Fruit fly (Drosophila melanogaster) whole organism, embryonic: ENCODE measurements around the gene CG11768.

Experiments
- BEAF-32 ChIP-seq: fragments of 200-800 bp; sonication (Bioruptor generic); optimal IDR thresholded peaks from 3 replicates; lab custom pipeline; 2017; ENCODE audit warnings: missing biosample characterization, missing genetic modification characterization, mild to moderate bottlenecking, moderate library complexity, missing genetic modification reagents
- CG10209 ChIP-seq: fragments of 200-800 bp; sonication (Bioruptor generic); optimal IDR thresholded peaks from 3 replicates; lab custom pipeline; 2017; ENCODE audit warnings: missing biosample characterization, mild to moderate bottlenecking, missing genetic modification characterization, missing genetic modification reagents
- CG11085 ChIP-seq: fragments of 200-800 bp; sonication (Bioruptor generic); IDR thresholded peaks from 2 replicates; pipeline ENCODE4 v1.3.6; 2022; ENCODE audit warnings: missing biosample characterization, missing genetic modification characterization
- CG11456 ChIP-seq: fragments of 200-800 bp; sonication (Bioruptor generic); IDR thresholded peaks from 3 replicates; pipeline ENCODE4 v1.3.6; 2022; ENCODE audit warnings: missing biosample characterization, missing genetic modification characterization
- CG11695 ChIP-seq: fragments of 200-800 bp; sonication (Bioruptor generic); IDR thresholded peaks from 3 replicates; pipeline ENCODE4 v1.3.6; 2022; ENCODE audit warnings: missing biosample characterization, missing genetic modification characterization
- CG12219 ChIP-seq: fragments of 200-800 bp; sonication (Bioruptor generic); optimal IDR thresholded peaks from 3 replicates; lab custom pipeline; 2018; ENCODE audit warnings: missing biosample characterization, mild to moderate bottlenecking, missing genetic modification characterization
- CG12236 ChIP-seq: fragments of 200-800 bp; sonication (Bioruptor generic); optimal IDR thresholded peaks from 2 replicates; lab custom pipeline; 2016; ENCODE audit warnings: missing biosample characterization, missing genetic modification characterization
- CG12942 ChIP-seq: fragments of 200-800 bp; sonication (Bioruptor generic); optimal IDR thresholded peaks from 3 replicates; lab custom pipeline; 2016; ENCODE audit warnings: missing biosample characterization, missing genetic modification characterization
- CG13775 ChIP-seq: fragments of 200-800 bp; sonication (Bioruptor generic); optimal IDR thresholded peaks from 3 replicates; lab custom pipeline; 2017; ENCODE audit warnings: missing biosample characterization, mild to moderate bottlenecking, missing genetic modification characterization
- CG14710 ChIP-seq: fragments of 200-800 bp; sonication (Bioruptor generic); optimal IDR thresholded peaks from 3 replicates; lab custom pipeline; 2019; ENCODE audit warnings: missing biosample characterization, mild to moderate bottlenecking, missing genetic modification characterization, moderate library complexity
- CG1602 ChIP-seq: fragments of 200-800 bp; sonication (Bioruptor generic); optimal IDR thresholded peaks from 3 replicates; lab custom pipeline; 2016; ENCODE audit warnings: missing biosample characterization, missing genetic modification characterization
- CG18011 ChIP-seq: fragments of 200-800 bp; sonication (Bioruptor generic); optimal IDR thresholded peaks from 2 replicates; lab custom pipeline; 2017; ENCODE audit warnings: missing biosample characterization, missing genetic modification characterization, mild to moderate bottlenecking, moderate library complexity, missing genotype
- CG2116 ChIP-seq: fragments of 200-800 bp; sonication (Bioruptor generic); optimal IDR thresholded peaks from 3 replicates; lab custom pipeline; 2018; ENCODE audit warnings: missing biosample characterization, mild to moderate bottlenecking, missing genetic modification characterization
- CG2678 ChIP-seq: fragments of 200-800 bp; sonication (Bioruptor generic); optimal IDR thresholded peaks from 3 replicates; lab custom pipeline; 2019; ENCODE audit warnings: missing biosample characterization, mild to moderate bottlenecking, missing genetic modification characterization, moderate library complexity
- CG30403 ChIP-seq: fragments of 200-800 bp; sonication (Bioruptor generic); optimal IDR thresholded peaks from 3 replicates; lab custom pipeline; 2016; ENCODE audit warnings: missing biosample characterization, missing genetic modification characterization
- CG3726 ChIP-seq: fragments of 200-800 bp; sonication (Bioruptor generic); IDR thresholded peaks from 3 replicates; pipeline ENCODE4, ENCODE4 v1.3.6; 2022; ENCODE audit warnings: missing biosample characterization, missing genetic modification characterization
- CG3847 ChIP-seq: fragments of 200-800 bp; sonication (Bioruptor generic); IDR thresholded peaks from 2 replicates; pipeline ENCODE4 v1.3.6; 2022; ENCODE audit warnings: missing biosample characterization, missing genetic modification characterization
- CG4730 ChIP-seq: fragments of 200-800 bp; sonication (Bioruptor generic); IDR thresholded peaks from 2 replicates; pipeline ENCODE4 v1.3.6; 2022; ENCODE audit warnings: missing biosample characterization, missing genetic modification characterization
- CG5180 ChIP-seq: fragments of 200-800 bp; sonication (Bioruptor generic); optimal IDR thresholded peaks from 3 replicates; lab custom pipeline; 2017; ENCODE audit warnings: missing biosample characterization, missing genetic modification characterization, mild to moderate bottlenecking, moderate library complexity, missing genetic modification reagents
- CG6791 ChIP-seq: fragments of 200-800 bp; sonication (Bioruptor generic); IDR thresholded peaks from 3 replicates; pipeline ENCODE4 v1.3.6; 2022; ENCODE audit warnings: missing biosample characterization, missing genetic modification characterization; ENCODE audit not compliant: partially characterized antibody
- CG6854 ChIP-seq: fragments of 200-800 bp; sonication (Bioruptor generic); optimal IDR thresholded peaks from 3 replicates; lab custom pipeline; 2017; ENCODE audit warnings: missing biosample characterization, mild to moderate bottlenecking, missing genetic modification characterization
- CG7357 ChIP-seq: fragments of 200-800 bp; sonication (Bioruptor generic); IDR thresholded peaks from 3 replicates; pipeline ENCODE4 v1.3.6; 2022; ENCODE audit warnings: missing biosample characterization, missing genetic modification characterization
- CG7556 ChIP-seq: fragments of 200-800 bp; sonication (Bioruptor generic); optimal IDR thresholded peaks from 2 replicates; lab custom pipeline; 2017; ENCODE audit warnings: missing biosample characterization, mild to moderate bottlenecking, missing genetic modification characterization
- CG7745 ChIP-seq: fragments of 200-800 bp; sonication (Bioruptor generic); optimal IDR thresholded peaks from 2 replicates; lab custom pipeline; 2018; ENCODE audit warnings: missing biosample characterization, mild to moderate bottlenecking, missing genetic modification characterization, moderate library complexity
- HLH4C ChIP-seq: fragments of 200-800 bp; sonication (Bioruptor generic); IDR thresholded peaks from 3 replicates; pipeline ENCODE4 v1.3.6; 2022; ENCODE audit warnings: missing biosample characterization, missing genetic modification characterization; ENCODE audit not compliant: partially characterized antibody
- HLH54F ChIP-seq: fragments of 200-800 bp; sonication (Bioruptor generic); optimal IDR thresholded peaks from 3 replicates; lab custom pipeline; 2016; ENCODE audit warnings: missing biosample characterization, missing genetic modification characterization
- Side ChIP-seq: fragments of 200-800 bp; sonication (Bioruptor generic); optimal IDR thresholded peaks from 2 replicates; lab custom pipeline; 2016; ENCODE audit warnings: missing biosample characterization, missing genetic modification characterization
- Sox102F ChIP-seq: fragments of 200-800 bp; sonication (Bioruptor generic); optimal IDR thresholded peaks from 2 replicates; lab custom pipeline; 2018; ENCODE audit warnings: missing biosample characterization, mild to moderate bottlenecking, missing genetic modification characterization, moderate library complexity
- Spps ChIP-seq: fragments of 200-800 bp; sonication (Bioruptor generic); optimal IDR thresholded peaks from 2 replicates; lab custom pipeline; 2018; ENCODE audit warnings: missing biosample characterization, mild to moderate bottlenecking, missing genetic modification characterization
- Trl ChIP-seq, 3 experiments: fragments of >200 bp in 2 of 3; fragments of 200-800 bp in 1 of 3; sonication (Bioruptor generic) in 1 of 3; optimal IDR thresholded peaks; 2 replicates in 1 of 3; 3 replicates in 2 of 3; lab custom pipeline; 2016 to 2017; ENCODE audit warnings: missing biosample characterization in 1 of 3, missing genetic modification characterization in 1 of 3
- aop ChIP-seq: fragments of 200-800 bp; sonication (Bioruptor generic); IDR thresholded peaks from 2 replicates; pipeline ENCODE4 v1.3.6; 2022; ENCODE audit warnings: missing biosample characterization, missing genetic modification characterization
- bigmax ChIP-seq: fragments of 200-800 bp; sonication (Bioruptor generic); optimal IDR thresholded peaks from 2 replicates; lab custom pipeline; 2018; ENCODE audit warnings: missing biosample characterization, mild to moderate bottlenecking, missing genetic modification characterization
- bsh ChIP-seq, 2 experiments: fragments of 200-800 bp; sonication (Bioruptor generic); optimal IDR thresholded peaks; 2 replicates each; lab custom pipeline; 2017 to 2018; ENCODE audit warnings: mild to moderate bottlenecking in 2 of 2, missing biosample characterization in 2 of 2, missing genetic modification characterization in 2 of 2, moderate library complexity in 1 of 2
- btn ChIP-seq: fragments of 200-800 bp; sonication (Bioruptor generic); optimal IDR thresholded peaks from 2 replicates; lab custom pipeline; 2016; ENCODE audit warnings: missing biosample characterization, missing genetic modification characterization
- corto ChIP-seq: fragments of 200-800 bp; sonication (Bioruptor generic); optimal IDR thresholded peaks from 2 replicates; lab custom pipeline; 2016; ENCODE audit warnings: missing biosample characterization, mild to moderate bottlenecking, missing genetic modification characterization, moderate library complexity
- cwo ChIP-seq: fragments of 200-800 bp; sonication (Bioruptor generic); optimal IDR thresholded peaks from 3 replicates; lab custom pipeline; 2017; ENCODE audit warnings: missing biosample characterization, missing genetic modification characterization, mild to moderate bottlenecking, moderate library complexity, missing genetic modification reagents
- dysf ChIP-seq: fragments of 200-800 bp; sonication (Bioruptor generic); IDR thresholded peaks from 3 replicates; pipeline ENCODE4 v1.3.6; 2022; ENCODE audit warnings: missing biosample characterization, missing genetic modification characterization
- gsb-n ChIP-seq: fragments of 200-800 bp; sonication (Bioruptor generic); optimal IDR thresholded peaks from 3 replicates; lab custom pipeline; 2018; ENCODE audit warnings: missing biosample characterization, mild to moderate bottlenecking, missing genetic modification characterization
- hth ChIP-seq: fragments of >200 bp; optimal IDR thresholded peaks from 2 replicates; lab custom pipeline; 2017; ENCODE audit warnings: inconsistent platforms
- inv ChIP-seq: fragments of 200-800 bp; sonication (Bioruptor generic); IDR thresholded peaks from 2 replicates; pipeline ENCODE4 v1.3.6; 2022; ENCODE audit warnings: missing biosample characterization, missing genetic modification characterization; ENCODE audit not compliant: partially characterized antibody
- jumu ChIP-seq: fragments of 200-800 bp; sonication (Bioruptor generic); optimal IDR thresholded peaks from 3 replicates; lab custom pipeline; 2016; ENCODE audit warnings: missing biosample characterization, missing genetic modification characterization
- knrl ChIP-seq: fragments of 200-800 bp; sonication (Bioruptor generic); IDR thresholded peaks from 3 replicates; pipeline ENCODE4 v1.3.6; 2022; ENCODE audit warnings: missing biosample characterization, missing genetic modification characterization; ENCODE audit not compliant: partially characterized antibody
- scrt ChIP-seq: fragments of 200-800 bp; sonication (Bioruptor generic); optimal IDR thresholded peaks from 2 replicates; lab custom pipeline; 2018; ENCODE audit warnings: missing biosample characterization, mild to moderate bottlenecking, missing genetic modification characterization, moderate library complexity
- ssp ChIP-seq: fragments of 200-800 bp; sonication (Bioruptor generic); IDR thresholded peaks from 2 replicates; pipeline ENCODE4 v1.3.6; 2022; ENCODE audit warnings: missing biosample characterization, missing genetic modification characterization
- tap ChIP-seq: fragments of 200-800 bp; optimal IDR thresholded peaks from 3 replicates; lab custom pipeline; 2019; ENCODE audit warnings: missing biosample characterization, mild to moderate bottlenecking, missing genetic modification characterization, moderate library complexity
- wor ChIP-seq: fragments of 200-800 bp; sonication (Bioruptor generic); IDR thresholded peaks from 2 replicates; pipeline ENCODE4 v1.3.6; 2022; ENCODE audit warnings: missing biosample characterization, missing genetic modification characterization

The CG11768 gene

DNA sequence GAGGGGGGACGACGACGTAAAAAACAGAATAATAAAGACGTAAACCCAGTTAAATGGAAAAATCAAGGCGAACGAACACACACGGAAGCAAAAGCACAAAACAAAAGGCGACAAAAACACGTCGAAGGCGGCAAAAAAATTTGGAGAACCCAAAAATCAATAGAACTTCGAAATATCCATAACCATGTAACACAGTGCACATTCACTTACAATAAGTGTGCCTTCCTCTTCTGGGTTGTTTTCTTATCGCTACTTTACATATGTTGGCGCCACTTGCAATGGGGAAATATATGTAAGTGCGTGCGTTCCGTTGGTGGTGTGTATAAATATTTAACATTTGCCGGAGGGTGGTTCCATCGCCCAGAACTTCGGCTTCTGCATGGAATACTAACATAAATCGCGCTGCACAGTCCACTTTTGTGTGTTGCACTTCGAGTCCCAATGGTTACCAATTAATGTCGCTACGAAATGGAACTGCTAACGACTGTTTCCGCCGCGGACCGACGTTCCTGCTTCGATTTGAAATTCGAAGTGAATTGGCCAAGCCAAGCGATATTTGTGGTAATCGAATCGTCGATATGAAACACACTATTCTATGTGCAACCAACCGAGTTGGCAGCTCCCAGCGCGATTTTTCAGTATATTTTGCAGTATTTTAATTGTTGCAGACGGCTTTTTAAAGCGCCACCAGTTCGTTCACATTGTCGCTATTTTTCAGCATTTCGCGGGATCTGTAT is 20.7 kb downstream of the CG11768 start, which contains the start of the genes CG9801 and Nasp (continued):
- peak; percentile 81 for TF ChIP-seq BEAF-32 (GFP tag; lab: Kevin White, UChicago)
- peak; percentile 67 for TF ChIP-seq CG14710
- TF ChIP-seq aop (GFP tag; lab: Robert Waterston, UW), result no peak
- TF ChIP-seq btn (GFP tag; lab: Kevin White, UChicago), result no peak
- TF ChIP-seq CG2116 (GFP tag; lab: Kevin White, UChicago), result peak; percentile 83
- peak; percentile 64 for TF ChIP-seq inv (GFP tag; lab: Robert Waterston, UW)

DNA sequence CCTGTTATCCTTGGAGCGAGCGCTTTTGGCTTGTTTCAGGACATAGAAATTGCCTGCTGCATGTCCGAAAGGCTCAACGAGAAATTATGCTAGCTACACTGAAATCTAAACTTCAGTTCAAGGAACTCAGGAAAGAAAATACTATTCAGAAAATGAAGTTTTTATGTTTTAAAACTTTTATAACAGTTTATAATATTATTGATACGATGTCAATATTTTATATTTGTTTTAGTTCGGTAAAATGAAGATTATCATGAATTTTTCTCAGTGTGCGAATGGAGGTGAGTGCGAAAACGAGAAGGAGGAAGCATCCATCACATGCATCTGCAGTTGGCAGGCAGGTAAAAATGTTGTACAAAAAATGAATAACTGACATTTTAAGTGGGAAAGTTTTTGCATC is 21.6 kb downstream of the CG11768 start:
- TF ChIP-seq CG12236 (GFP tag; lab: Kevin White, UChicago) (no peak), CG3726 (no peak), CG5180 (GFP tag; lab: Kevin White, UChicago) (peak; percentile 27), CG6854 (peak; percentile 15), tap (tag; lab: Kevin White, UChicago) (peak; percentile 37), CG2678 (peak; percentile 66), corto (GFP tag; lab: Kevin White, UChicago) (no peak), cwo (GFP tag; lab: Kevin White, UChicago) (peak; percentile 23), gsb-n (peak; percentile 65), CG6791 (GFP tag; lab: Robert Waterston, UW) (no peak), CG4730 (GFP tag; lab: Robert Waterston, UW) (peak; percentile 40; the same call in 1 of the 2 replicates), Side (GFP tag; lab: Kevin White, UChicago) (no peak), CG1602 (GFP tag; lab: Kevin White, UChicago) (peak; percentile 45), dysf (peak; percentile 54; the same call in 1 of the 3 replicates), CG7357 (no peak), CG7745 (tag; lab: Kevin White, UChicago) (no peak), Sox102F (peak; percentile 82), CG14710 (peak; percentile 70), wor (GFP tag; lab: Robert Waterston, UW) (peak; percentile 46; the same call in 1 of the 2 replicates), CG11456 (GFP tag; lab: Robert Waterston, UW) (no peak), knrl (GFP tag; lab: Robert Waterston, UW) (no peak), hth (lab: Kevin White, UChicago) (no peak), CG12219 (peak; percentile 15), CG10209 (peak; percentile 53), scrt (GFP tag; lab: Kevin White, UChicago) (no peak), CG3847 (GFP tag; lab: Robert Waterston, UW) (no peak), HLH4C (GFP tag; lab: Robert Waterston, UW) (no peak), bsh (GFP tag; optimal IDR thresholded peaks at IDR 0.05; lab: Kevin White, UChicago) (peak in 1 of 2 experiments; percentile 75), CG13775 (GFP tag; lab: Kevin White, UChicago) (peak; percentile 59), CG18011 (no peak), CG30403 (GFP tag; lab: Kevin White, UChicago) (peak; percentile 71), CG7556 (peak; percentile 67), HLH54F (GFP tag; lab: Kevin White, UChicago) (no peak), Spps (tag; lab: Kevin White, UChicago) (peak; percentile 64), CG12942 (GFP tag; lab: Kevin White, UChicago) (peak; percentile 43), CG11695 (peak; percentile 57; the same call in 2 of the 3 replicates), ssp (GFP tag; lab: Robert Waterston, UW) (peak; percentile 30; the same call in 1 of the 2 replicates), Trl (optimal IDR thresholded peaks at IDR 0.05; lab: Kevin White, UChicago) (no peak), Trl (GFP tag; optimal IDR thresholded peaks at IDR 0.05; lab: Kevin White, UChicago) (no peak), jumu (GFP tag; lab: Kevin White, UChicago) (no peak), bigmax (GFP tag; lab: Kevin White, UChicago) (no peak), CG11085 (GFP tag; lab: Robert Waterston, UW) (0 out of 2 replicates have a peak, but pooled peaks have one; percentile 22)
